Fruit fly (Drosophila melanogaster): ENCODE data around the gene UK114.

The UK114 gene

dm6 chr2L:15248163-15249005 is 26.5 kb downstream of the UK114 start, which contains the start of gene dao:
Gene dao, plus strand, starts transcription at chr2L:15248879.
- TF ChIP-seq Lpt (GFP tag; optimal IDR thresholded peaks at IDR 0.05): no peak
- TF ChIP-seq fkh (GFP tag; optimal IDR thresholded peaks at IDR 0.05): no peak
- TF ChIP-seq CG6854 (GFP tag; optimal IDR thresholded peaks at IDR 0.05): no peak
- no peak for TF ChIP-seq Gug (GFP tag; IDR thresholded peaks at IDR 0.05)
- no peak for TF ChIP-seq CG11762 (GFP tag; optimal IDR thresholded peaks at IDR 0.05; ENCODE audit: insufficient read depth)
- no peak for TF ChIP-seq Met (GFP tag; optimal IDR thresholded peaks at IDR 0.05)
- TF ChIP-seq CG31627 (GFP tag; optimal IDR thresholded peaks at IDR 0.05): peak; percentile 19
- no peak for TF ChIP-seq CG34406 (GFP tag; optimal IDR thresholded peaks at IDR 0.05)
- no peak for TF ChIP-seq CG10669 (GFP tag; optimal IDR thresholded peaks at IDR 0.05)
- no peak for TF ChIP-seq Ets96B (tag; optimal IDR thresholded peaks at IDR 0.05)
- TF ChIP-seq svp (GFP tag): peak; percentile 66
- peak; percentile 36 for TF ChIP-seq CG32006 (GFP tag; optimal IDR thresholded peaks at IDR 0.05)
- TF ChIP-seq net (GFP tag; optimal IDR thresholded peaks at IDR 0.05): no peak
- peak; percentile 65 for TF ChIP-seq Eip78C (GFP tag)
- TF ChIP-seq acj6 (GFP tag; optimal IDR thresholded peaks at IDR 0.05): peak; percentile 22
- peak; percentile 40 for TF ChIP-seq CG10631 (GFP tag; optimal IDR thresholded peaks at IDR 0.05)
- TF ChIP-seq CG6163 (GFP tag; IDR thresholded peaks at IDR 0.05): no peak
- TF ChIP-seq cyc (GFP tag; optimal IDR thresholded peaks at IDR 0.05): peak; percentile 18
- no peak for TF ChIP-seq topi (GFP tag; optimal IDR thresholded peaks at IDR 0.05)
- TF ChIP-seq CG8119 (GFP tag; IDR thresholded peaks at IDR 0.05): no peak
- peak; percentile 19 for TF ChIP-seq OdsH (GFP tag; optimal IDR thresholded peaks at IDR 0.05)
- TF ChIP-seq achi (GFP tag; optimal IDR thresholded peaks at IDR 0.05): no peak
- TF ChIP-seq Hr39 (GFP tag; optimal IDR thresholded peaks at IDR 0.05): peak; percentile 35
- peak; percentile 15 for TF ChIP-seq lz (GFP tag; optimal IDR thresholded peaks at IDR 0.05)
- no peak for TF ChIP-seq Eip75B (GFP tag; optimal IDR thresholded peaks at IDR 0.05)
- TF ChIP-seq Hr4 (GFP tag; optimal IDR thresholded peaks at IDR 0.05): peak; percentile 26
- peak; percentile 7 for TF ChIP-seq esn (GFP tag; optimal IDR thresholded peaks at IDR 0.05)
- no peak for TF ChIP-seq CG16779 (tag; optimal IDR thresholded peaks at IDR 0.05)
- no peak for TF ChIP-seq CG6792 (GFP tag; optimal IDR thresholded peaks at IDR 0.05)
- TF ChIP-seq CG15336 (GFP tag; IDR thresholded peaks at IDR 0.05): no peak
- TF ChIP-seq fd85E (GFP tag; optimal IDR thresholded peaks at IDR 0.05): no peak
- TF ChIP-seq eg (GFP tag; IDR thresholded peaks at IDR 0.05): 0 out of 3 replicates have a peak, but pooled peaks have one; percentile 20
- TF ChIP-seq pdm3 (GFP tag; optimal IDR thresholded peaks at IDR 0.05): peak; percentile 32
- no peak for TF ChIP-seq Eip93F (GFP tag; optimal IDR thresholded peaks at IDR 0.05)
- no peak for TF ChIP-seq vri (GFP tag; optimal IDR thresholded peaks at IDR 0.05)
- no peak for TF ChIP-seq CG8319 (GFP tag; optimal IDR thresholded peaks at IDR 0.05)
- peak; percentile 3 for TF ChIP-seq CG11902 (GFP tag; optimal IDR thresholded peaks at IDR 0.05)
- TF ChIP-seq ss (GFP tag; optimal IDR thresholded peaks at IDR 0.05): no peak
- no peak for TF ChIP-seq Hr38 (GFP tag; optimal IDR thresholded peaks at IDR 0.05)
- TF ChIP-seq CG7368 (GFP tag; optimal IDR thresholded peaks at IDR 0.05): no peak
- TF ChIP-seq CG9139 (GFP tag; optimal IDR thresholded peaks at IDR 0.05): no peak
- no peak for TF ChIP-seq fd59A (GFP tag; optimal IDR thresholded peaks at IDR 0.05)

DNA sequence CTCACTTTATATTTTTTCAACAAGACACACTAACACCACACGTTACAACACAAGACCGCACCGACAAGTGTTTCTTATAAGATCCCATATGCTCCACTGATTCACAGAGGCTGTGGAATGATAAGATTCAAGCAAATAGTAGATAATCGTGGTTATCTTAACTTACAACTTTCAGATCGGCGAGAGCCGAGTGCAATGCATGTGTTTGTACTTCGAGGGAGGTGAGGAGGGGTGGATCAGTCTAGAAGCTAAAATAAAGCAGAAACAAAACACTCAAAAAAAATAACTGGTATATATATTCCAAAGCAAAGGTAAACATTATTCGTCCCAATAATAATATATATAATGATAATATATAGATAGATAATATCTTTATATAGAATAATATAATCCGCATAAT is 27.3 kb downstream of the UK114 start, which contains the start of gene ZnT35C:
ZnT35C (minus strand) TSS at position 101 of the 400 bp plus-strand sequence.
- no peak for TF ChIP-seq CG32006 (GFP tag; optimal IDR thresholded peaks at IDR 0.05)

All from whole organism, prepupa.